Worm (Caenorhabditis elegans) whole organism, L1 larva: ENCODE data around the gene C24B9.3.

Experiments used
- C16A3.4 ChIP-seq: fragments of 150-350 bp; optimal IDR thresholded peaks from 2 replicates; lab custom pipeline; 2014; ENCODE audit warnings: missing biosample characterization, missing genetic modification characterization
- C34B4.2 ChIP-seq: sonication (generic microtip); optimal IDR thresholded peaks from 2 replicates; lab custom pipeline; 2017; ENCODE audit warnings: mild to moderate bottlenecking, missing genetic modification characterization, missing compliant biosample characterization
- F16B12.6 ChIP-seq: fragments of 150-350 bp; optimal IDR thresholded peaks from 2 replicates; lab custom pipeline; 2014; ENCODE audit warnings: missing biosample characterization, missing genetic modification characterization
- Y116A8C.19 ChIP-seq: sonication (generic microtip); optimal IDR thresholded peaks from 2 replicates; lab custom pipeline; 2016; ENCODE audit warnings: missing compliant biosample characterization, missing genetic modification characterization, borderline replicate concordance
- ceh-63 ChIP-seq: fragments of 200-800 bp; sonication (Bioruptor generic); optimal IDR thresholded peaks from 2 replicates; lab custom pipeline; 2018; ENCODE audit warnings: mild to moderate bottlenecking, missing genetic modification characterization, missing compliant biosample characterization
- ceh-8 ChIP-seq: fragments of 200-800 bp; sonication (Bioruptor generic); optimal IDR thresholded peaks from 2 replicates; lab custom pipeline; 2018; ENCODE audit warnings: mild to moderate bottlenecking, missing genetic modification characterization, moderate library complexity, missing compliant biosample characterization
- ceh-82 ChIP-seq, 3 experiments: fragments of 150-350 bp in 1 of 3; sonication (generic microtip) in 2 of 3; optimal IDR thresholded peaks; 2 replicates each; lab custom pipeline; 2014 to 2017; ENCODE audit warnings: missing biosample characterization in 3 of 3, missing genetic modification characterization in 3 of 3
- ceh-90 ChIP-seq: sonication (generic microtip); optimal IDR thresholded peaks from 2 replicates; lab custom pipeline; 2016; ENCODE audit warnings: missing genetic modification characterization, missing compliant biosample characterization
- dsc-1 ChIP-seq: sonication (generic microtip); optimal IDR thresholded peaks from 2 replicates; lab custom pipeline; 2016; ENCODE audit warnings: mild to moderate bottlenecking, missing genetic modification characterization, missing compliant biosample characterization
- efl-1 ChIP-seq, 4 experiments: fragments of 150-350 bp; optimal IDR thresholded peaks in 3 of 4; peaks in 1 of 4; 1 replicate in 1 of 4; 2 replicates in 3 of 4; lab custom pipeline; 2014; ENCODE audit warnings: missing biosample characterization in 2 of 4, missing genetic modification characterization in 2 of 4, missing genetic modification reagents in 2 of 4
- egl-13 ChIP-seq: sonication (generic microtip); optimal IDR thresholded peaks from 2 replicates; lab custom pipeline; 2016; ENCODE audit warnings: missing genotype, missing genetic modification reagents, missing genetic modification characterization, missing compliant biosample characterization
- elt-2 ChIP-seq: sonication (generic microtip); optimal IDR thresholded peaks from 2 replicates; lab custom pipeline; 2016; ENCODE audit warnings: missing genetic modification characterization, mild to moderate bottlenecking, inconsistent platforms, missing compliant biosample characterization, missing genetic modification reagents
- fkh-4 ChIP-seq: sonication (generic microtip); optimal IDR thresholded peaks from 2 replicates; lab custom pipeline; 2016; ENCODE audit warnings: missing compliant biosample characterization, missing genetic modification characterization, borderline replicate concordance
- fkh-8 ChIP-seq: sonication (generic microtip); optimal IDR thresholded peaks from 2 replicates; lab custom pipeline; 2016; ENCODE audit warnings: mild to moderate bottlenecking, missing genetic modification characterization, missing compliant biosample characterization
- fos-1 ChIP-seq: fragments of 150-350 bp; optimal IDR thresholded peaks from 2 replicates; lab custom pipeline; 2014; ENCODE audit warnings: missing biosample characterization, missing genetic modification characterization
- hlh-17 ChIP-seq: fragments of 200-800 bp; sonication (Bioruptor generic); optimal IDR thresholded peaks from 2 replicates; lab custom pipeline; 2018; ENCODE audit warnings: missing genetic modification characterization, mild to moderate bottlenecking, missing compliant biosample characterization, moderate library complexity, borderline replicate concordance
- irx-1 ChIP-seq: sonication (generic microtip); optimal IDR thresholded peaks from 2 replicates; lab custom pipeline; 2016; ENCODE audit warnings: missing genetic modification characterization, missing compliant biosample characterization
- isw-1 ChIP-seq: fragments of 200-800 bp; sonication (Bioruptor generic); IDR thresholded peaks from 2 replicates; pipeline ENCODE4 v1.3.6; 2022; ENCODE audit warnings: missing genetic modification characterization, missing compliant biosample characterization
- lin-15B ChIP-seq: fragments of 150-350 bp; sonication (generic microtip); optimal IDR thresholded peaks from 3 replicates; lab custom pipeline; 2014; ENCODE audit warnings: missing biosample characterization, missing genetic modification characterization
- mdl-1 ChIP-seq, 2 experiments: fragments of 150-350 bp; optimal IDR thresholded peaks; 2 replicates each; lab custom pipeline; 2014 to 2017; ENCODE audit warnings: missing biosample characterization in 2 of 2, missing genetic modification characterization in 2 of 2, inconsistent platforms in 1 of 2
- nhr-12 ChIP-seq: sonication (generic microtip); optimal IDR thresholded peaks from 2 replicates; lab custom pipeline; 2017; ENCODE audit warnings: missing biosample characterization, missing genetic modification characterization
- nhr-20 ChIP-seq: sonication (generic microtip); optimal IDR thresholded peaks from 2 replicates; lab custom pipeline; 2016; ENCODE audit warnings: mild to moderate bottlenecking, missing genetic modification characterization, missing compliant biosample characterization
- nhr-47 ChIP-seq: sonication (generic microtip); optimal IDR thresholded peaks from 2 replicates; lab custom pipeline; 2016; ENCODE audit warnings: mild to moderate bottlenecking, missing genetic modification characterization, moderate library complexity, missing compliant biosample characterization
- nhr-77 ChIP-seq: fragments of 150-350 bp; optimal IDR thresholded peaks from 2 replicates; lab custom pipeline; 2014; ENCODE audit warnings: missing biosample characterization, missing genetic modification characterization
- nhr-84 ChIP-seq: sonication (generic microtip); optimal IDR thresholded peaks from 2 replicates; lab custom pipeline; 2017; ENCODE audit warnings: missing biosample characterization, missing genetic modification characterization
- nhr-85 ChIP-seq: sonication (generic microtip); peaks from one replicate; lab custom pipeline; 2016; ENCODE audit warnings: missing genetic modification characterization, inconsistent platforms, missing compliant biosample characterization
- nhr-90 ChIP-seq: sonication (generic microtip); optimal IDR thresholded peaks from 2 replicates; lab custom pipeline; 2016; ENCODE audit warnings: mild to moderate bottlenecking, missing genetic modification characterization, missing compliant biosample characterization; ENCODE audit not compliant: poor library complexity
- pag-3 ChIP-seq: sonication (generic microtip); optimal IDR thresholded peaks from 2 replicates; lab custom pipeline; 2017; ENCODE audit warnings: missing genetic modification characterization, mild to moderate bottlenecking, missing compliant biosample characterization, antibody characterized with exemption, borderline replicate concordance; ENCODE audit not compliant: insufficient read depth
- pqm-1 ChIP-seq: sonication (generic microtip); optimal IDR thresholded peaks from 3 replicates; lab custom pipeline; 2017; ENCODE audit warnings: missing biosample characterization, missing genetic modification characterization
- snpc-4 ChIP-seq: fragments of 150-350 bp; optimal IDR thresholded peaks from 2 replicates; lab custom pipeline; 2014; ENCODE audit warnings: missing biosample characterization, missing genetic modification characterization
- sox-4 ChIP-seq: sonication (generic microtip); optimal IDR thresholded peaks from 2 replicates; lab custom pipeline; 2016; ENCODE audit warnings: missing genetic modification characterization, missing compliant biosample characterization
- tbx-2 ChIP-seq: sonication (generic microtip); optimal IDR thresholded peaks from 2 replicates; lab custom pipeline; 2016; ENCODE audit warnings: missing genetic modification characterization, missing compliant biosample characterization
- unc-130 ChIP-seq: fragments of 150-350 bp; optimal IDR thresholded peaks from 2 replicates; lab custom pipeline; 2017; ENCODE audit warnings: missing biosample characterization, missing genetic modification characterization, inconsistent platforms
- unc-30 ChIP-seq: sonication (generic microtip); optimal IDR thresholded peaks from 2 replicates; lab custom pipeline; 2017; ENCODE audit warnings: missing biosample characterization, missing genetic modification characterization
- unc-86 ChIP-seq: sonication (generic microtip); optimal IDR thresholded peaks from 2 replicates; lab custom pipeline; 2016; ENCODE audit warnings: missing genetic modification characterization, missing compliant biosample characterization
- unc-98 ChIP-seq: fragments of 200-800 bp; sonication (Bioruptor generic); IDR thresholded peaks from 2 replicates; pipeline ENCODE4 v1.3.6; 2022; ENCODE audit warnings: missing genetic modification characterization, missing compliant biosample characterization
- xbp-1 ChIP-seq: sonication (generic microtip); optimal IDR thresholded peaks from 2 replicates; lab custom pipeline; 2016; ENCODE audit warnings: missing genetic modification characterization, missing compliant biosample characterization
- zip-4 ChIP-seq: fragments of 200-800 bp; sonication (Bioruptor generic); optimal IDR thresholded peaks from 2 replicates; lab custom pipeline; 2018; ENCODE audit warnings: mild to moderate bottlenecking, missing genetic modification characterization, moderate library complexity, missing compliant biosample characterization

Gene C24B9.3

ce11 chrV:2694389-2694788 lies 17.0 kb downstream of the C24B9.3 start, which contains the start of gene Y45G12B.2 (continued):
- no peak for TF ChIP-seq unc-98 (GFP tag; lab: Robert Waterston, UW)
- peak; percentile 30 for TF ChIP-seq dsc-1
- peak; percentile 55 for TF ChIP-seq unc-130 (tag; lab: Kevin White, UChicago)
- peak; percentile 62 for TF ChIP-seq nhr-90 (tag; lab: Kevin White, UChicago)
- TF ChIP-seq mdl-1 (tag; optimal IDR thresholded peaks at IDR 0.05; lab: Kevin White, UChicago), result peak in 1 of 2 experiments; percentile 71
- no peak for TF ChIP-seq zip-4 (GFP tag; lab: Kevin White, UChicago)
- peak; percentile 47 for TF ChIP-seq fkh-8 (tag; lab: Kevin White, UChicago)
- TF ChIP-seq nhr-47 (tag; lab: Kevin White, UChicago), result peak; percentile 72
- peak; percentile 18 for TF ChIP-seq nhr-77 (tag; lab: Kevin White, UChicago)
- TF ChIP-seq F16B12.6 (tag; lab: Kevin White, UChicago), result peak; percentile 93
- TF ChIP-seq C16A3.4 (tag; lab: Kevin White, UChicago), result peak; percentile 61
- peak; percentile 70 for TF ChIP-seq nhr-85 (tag; lab: Kevin White, UChicago)
- TF ChIP-seq unc-86 (tag; lab: Kevin White, UChicago), result peak; percentile 30
- TF ChIP-seq tbx-2, result peak; percentile 66
- TF ChIP-seq hlh-17, result no peak

- no peak for TF ChIP-seq ceh-63 (GFP tag; lab: Kevin White, UChicago)
- no peak for TF ChIP-seq ceh-8 (GFP tag; lab: Kevin White, UChicago)
- TF ChIP-seq isw-1, result no peak
These were observed 20.5 kb downstream of the C24B9.3 start for ce11 chrV:2690948-2691347.

ce11 chrV:2690478-2690877 lies 20.9 kb downstream of the C24B9.3 start:
- TF ChIP-seq pag-3 (no peak), nhr-84 (tag; lab: Kevin White, UChicago) (no peak), fos-1 (tag; lab: Kevin White, UChicago) (no peak), egl-13 (tag; lab: Kevin White, UChicago) (no peak), lin-15B (tag; lab: Kevin White, UChicago) (no peak), snpc-4 (tag; lab: Kevin White, UChicago) (no peak), unc-30 (tag; lab: Kevin White, UChicago) (no peak), Y116A8C.19 (tag; lab: Kevin White, UChicago) (no peak), C34B4.2 (tag; lab: Kevin White, UChicago) (no peak), nhr-77 (tag; lab: Kevin White, UChicago) (no peak), ceh-82 (tag; optimal IDR thresholded peaks at IDR 0.05; lab: Kevin White, UChicago) (no peak), irx-1 (tag; lab: Kevin White, UChicago) (no peak), unc-86 (tag; lab: Kevin White, UChicago) (no peak), ceh-90 (no peak), pqm-1 (tag; lab: Kevin White, UChicago) (no peak), nhr-12 (tag; lab: Kevin White, UChicago) (no peak), ceh-63 (GFP tag; lab: Kevin White, UChicago) (no peak)

- no peak for TF ChIP-seq nhr-20 (tag; lab: Kevin White, UChicago)
- no peak for TF ChIP-seq efl-1 (optimal IDR thresholded peaks at IDR 0.05; lab: Kevin White, UChicago)
- peak in 1 of 2 experiments; percentile 37 for TF ChIP-seq efl-1 (GFP tag; optimal IDR thresholded peaks at IDR 0.05 in 1 of 2; lab: Kevin White, UChicago)
These were observed 22.8 kb downstream of the C24B9.3 start for ce11 chrV:2688562-2688961.

ce11 chrV:2684227-2684626 lies 27.2 kb downstream of the C24B9.3 start:
- TF ChIP-seq lin-15B (tag; lab: Kevin White, UChicago), result no peak
- TF ChIP-seq efl-1 (optimal IDR thresholded peaks at IDR 0.05; lab: Kevin White, UChicago), result no peak
- TF ChIP-seq efl-1 (GFP tag; optimal IDR thresholded peaks at IDR 0.05 in 1 of 2; lab: Kevin White, UChicago), result no peak
- TF ChIP-seq elt-2 (tag; lab: Kevin White, UChicago), result no peak
- TF ChIP-seq sox-4, result no peak
- no peak for TF ChIP-seq C16A3.4 (tag; lab: Kevin White, UChicago)
- TF ChIP-seq xbp-1 (tag; lab: Kevin White, UChicago), result no peak
- TF ChIP-seq dsc-1, result no peak
- TF ChIP-seq fkh-4, result no peak
